Worm (Caenorhabditis elegans) whole organism, L2 larva: ENCODE data around the gene fbxa-81.

Source experiments
- C34F6.9 ChIP-seq: fragments of 150-350 bp; optimal IDR thresholded peaks from 2 replicates; lab custom pipeline; 2014; ENCODE audit warnings: missing biosample characterization, missing genetic modification characterization
- F13H6.1 ChIP-seq: sonication (generic microtip); optimal IDR thresholded peaks from 2 replicates; lab custom pipeline; 2016; ENCODE audit warnings: missing genetic modification characterization, missing compliant biosample characterization
- ZK546.5 ChIP-seq: sonication (generic microtip); optimal IDR thresholded peaks from 2 replicates; lab custom pipeline; 2017; ENCODE audit warnings: missing biosample characterization, missing genetic modification characterization
- ama-1 ChIP-seq: fragments of 150-350 bp; optimal IDR thresholded peaks from 2 replicates; lab custom pipeline; 2018; ENCODE audit warnings: inconsistent platforms
- blmp-1 ChIP-seq: sonication (generic microtip); optimal IDR thresholded peaks from 2 replicates; lab custom pipeline; 2017; ENCODE audit warnings: missing genetic modification characterization, mild to moderate bottlenecking, missing compliant biosample characterization, antibody characterized with exemption, moderate library complexity; ENCODE audit not compliant: insufficient read depth
- ceh-16 ChIP-seq: fragments of 150-350 bp; optimal IDR thresholded peaks from 2 replicates; lab custom pipeline; 2014; ENCODE audit warnings: missing biosample characterization, missing genetic modification characterization
- ceh-82 ChIP-seq: fragments of 150-350 bp; optimal IDR thresholded peaks from 2 replicates; lab custom pipeline; 2014; ENCODE audit warnings: missing biosample characterization, missing genetic modification characterization
- dmd-4 ChIP-seq: sonication (generic microtip); optimal IDR thresholded peaks from 2 replicates; lab custom pipeline; 2017; ENCODE audit warnings: missing biosample characterization, missing genetic modification characterization
- egl-27 ChIP-seq: sonication (generic microtip); optimal IDR thresholded peaks from 3 replicates; lab custom pipeline; 2017; ENCODE audit warnings: missing biosample characterization, missing genetic modification reagents, missing genetic modification characterization
- elt-1 ChIP-seq: fragments of 150-350 bp; optimal IDR thresholded peaks from 2 replicates; lab custom pipeline; 2014; ENCODE audit warnings: missing biosample characterization, missing genetic modification characterization
- gmeb-1 ChIP-seq: fragments of 150-350 bp; optimal IDR thresholded peaks from 2 replicates; lab custom pipeline; 2014; ENCODE audit warnings: missing biosample characterization, missing genetic modification characterization
- lin-11 ChIP-seq: fragments of 150-350 bp; sonication (generic microtip); optimal IDR thresholded peaks from 2 replicates; lab custom pipeline; 2014; ENCODE audit warnings: missing biosample characterization, missing genetic modification characterization, inconsistent platforms, mixed read lengths
- mab-5 ChIP-seq: fragments of 150-350 bp; optimal IDR thresholded peaks from 2 replicates; lab custom pipeline; 2014; ENCODE audit warnings: missing biosample characterization, missing genetic modification characterization
- mbf-1 ChIP-seq: sonication (generic microtip); optimal IDR thresholded peaks from 2 replicates; lab custom pipeline; 2017; ENCODE audit warnings: missing biosample characterization, missing genetic modification characterization
- nhr-10 ChIP-seq: sonication (generic microtip); optimal IDR thresholded peaks from 2 replicates; lab custom pipeline; 2017; ENCODE audit warnings: missing biosample characterization, missing genetic modification characterization
- nhr-11 ChIP-seq: fragments of 150-350 bp; optimal IDR thresholded peaks from 2 replicates; lab custom pipeline; 2014; ENCODE audit warnings: missing biosample characterization, missing genetic modification characterization
- nhr-12 ChIP-seq: fragments of 150-350 bp; optimal IDR thresholded peaks from 2 replicates; lab custom pipeline; 2014; ENCODE audit warnings: missing biosample characterization, missing genetic modification characterization
- nhr-129 ChIP-seq: fragments of 150-350 bp; optimal IDR thresholded peaks from 2 replicates; lab custom pipeline; 2014; ENCODE audit warnings: missing biosample characterization, missing genetic modification characterization
- nhr-21 ChIP-seq: fragments of 150-350 bp; optimal IDR thresholded peaks from 2 replicates; lab custom pipeline; 2014; ENCODE audit warnings: missing biosample characterization, missing genetic modification characterization
- nhr-23 ChIP-seq: fragments of 150-350 bp; optimal IDR thresholded peaks from 2 replicates; lab custom pipeline; 2014; ENCODE audit warnings: missing biosample characterization, missing genetic modification reagents, missing genetic modification characterization
- nhr-237 ChIP-seq: fragments of 150-350 bp; optimal IDR thresholded peaks from 2 replicates; lab custom pipeline; 2014; ENCODE audit warnings: missing biosample characterization, missing genetic modification characterization
- nhr-25 ChIP-seq: fragments of 150-350 bp; sonication (generic microtip); optimal IDR thresholded peaks from 3 replicates; lab custom pipeline; 2014; ENCODE audit warnings: missing biosample characterization, missing genetic modification characterization
- nhr-6 ChIP-seq: fragments of 150-350 bp; optimal IDR thresholded peaks from 2 replicates; lab custom pipeline; 2014; ENCODE audit warnings: missing biosample characterization, missing genetic modification characterization
- nhr-77 ChIP-seq: fragments of 150-350 bp; optimal IDR thresholded peaks from 2 replicates; lab custom pipeline; 2014; ENCODE audit warnings: missing biosample characterization, missing genetic modification characterization
- sem-4 ChIP-seq: fragments of 150-350 bp; optimal IDR thresholded peaks from 2 replicates; lab custom pipeline; 2014; ENCODE audit warnings: missing biosample characterization, missing genetic modification reagents, missing genetic modification characterization
- skn-1 ChIP-seq: sonication (generic microtip); optimal IDR thresholded peaks from 2 replicates; lab custom pipeline; 2017; ENCODE audit warnings: missing biosample characterization, missing genetic modification characterization
- sma-3 ChIP-seq: sonication (generic microtip); optimal IDR thresholded peaks from 2 replicates; lab custom pipeline; 2016; ENCODE audit warnings: missing genetic modification reagents, missing genetic modification characterization, missing compliant biosample characterization
- sma-9 ChIP-seq, 2 experiments: fragments of 150-350 bp in 1 of 2; sonication (generic microtip) in 1 of 2; optimal IDR thresholded peaks; 2 replicates each; lab custom pipeline; 2014 to 2016; ENCODE audit warnings: missing genetic modification characterization in 2 of 2, mild to moderate bottlenecking in 1 of 2, missing biosample characterization in 1 of 2, missing compliant biosample characterization in 1 of 2, missing genetic modification reagents in 1 of 2, moderate library complexity in 1 of 2
- snpc-4 ChIP-seq: fragments of 150-350 bp; optimal IDR thresholded peaks from 2 replicates; lab custom pipeline; 2014; ENCODE audit warnings: missing biosample characterization, missing genetic modification characterization
- unc-55 ChIP-seq: fragments of 150-350 bp; sonication (generic microtip); optimal IDR thresholded peaks from 3 replicates; lab custom pipeline; 2014; ENCODE audit warnings: missing biosample characterization, missing genetic modification reagents, missing genetic modification characterization
- ztf-1 ChIP-seq: fragments of 200-800 bp; sonication (Bioruptor generic); conservative IDR thresholded peaks from 2 replicates; pipeline ENCODE4 v1.3.6; 2022; ENCODE audit warnings: missing genetic modification characterization, missing compliant biosample characterization
- ztf-11 ChIP-seq: sonication (generic microtip); optimal IDR thresholded peaks from 2 replicates; lab custom pipeline; 2017; ENCODE audit warnings: missing biosample characterization, missing genetic modification characterization
- ztf-4 ChIP-seq: fragments of 150-350 bp; optimal IDR thresholded peaks from 2 replicates; lab custom pipeline; 2014; ENCODE audit warnings: missing biosample characterization, missing genetic modification characterization

fbxa-81 gene

ce11 chrX:14571277-14571676 is 29.4 kb upstream of the fbxa-81 start:
- TF ChIP-seq skn-1 (tag; lab: Kevin White, UChicago) (no peak), unc-55 (GFP tag; lab: Kevin White, UChicago) (no peak), egl-27 (tag; lab: Kevin White, UChicago) (no peak), nhr-10 (tag; lab: Kevin White, UChicago) (no peak), mab-5 (no peak), nhr-21 (tag; lab: Kevin White, UChicago) (no peak), nhr-12 (tag; lab: Kevin White, UChicago) (no peak), sma-3 (no peak), ztf-11 (tag; lab: Kevin White, UChicago) (no peak), ztf-4 (tag; lab: Kevin White, UChicago) (no peak), nhr-25 (tag; lab: Kevin White, UChicago) (no peak), gmeb-1 (tag; lab: Kevin White, UChicago) (no peak), blmp-1 (no peak), C34F6.9 (tag; lab: Kevin White, UChicago) (no peak), dmd-4 (tag; lab: Kevin White, UChicago) (no peak), ZK546.5 (no peak), ceh-16 (tag; lab: Kevin White, UChicago) (no peak), elt-1 (tag; lab: Kevin White, UChicago) (no peak), sma-9 (GFP tag; optimal IDR thresholded peaks at IDR 0.05; lab: Kevin White, UChicago) (no peak), sma-9 (tag; optimal IDR thresholded peaks at IDR 0.05; lab: Kevin White, UChicago) (no peak)

DNA sequence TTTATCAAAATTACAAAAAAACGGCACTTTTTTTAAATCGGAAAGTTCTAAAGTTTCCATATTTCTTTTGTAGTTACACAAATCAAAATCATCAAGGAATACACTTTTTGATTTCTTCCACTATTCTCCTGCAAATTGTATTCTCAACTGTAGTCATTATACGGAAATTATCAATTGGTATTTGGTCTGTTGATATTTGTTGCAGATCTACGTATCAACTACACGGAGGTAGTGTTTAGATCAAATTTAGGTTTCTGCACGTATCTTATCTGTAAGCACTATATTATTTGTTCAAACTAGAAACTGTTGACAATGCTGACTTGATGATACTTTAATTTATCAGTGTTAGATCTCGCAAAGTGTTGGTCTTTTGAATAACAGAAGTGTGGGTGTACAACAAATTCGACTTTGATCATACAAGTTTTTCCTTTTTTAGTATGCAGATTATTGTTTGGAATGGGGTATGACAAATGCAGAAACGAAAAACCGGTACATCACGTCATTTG is 26.4 kb upstream of the fbxa-81 start:
- TF ChIP-seq mbf-1 (tag; lab: Kevin White, UChicago) (no peak), lin-11 (tag; lab: Kevin White, UChicago) (no peak), ztf-1 (no peak), nhr-237 (tag; lab: Kevin White, UChicago) (no peak), unc-55 (GFP tag; lab: Kevin White, UChicago) (no peak), nhr-25 (tag; lab: Kevin White, UChicago) (no peak), nhr-12 (tag; lab: Kevin White, UChicago) (no peak), ama-1 (lab: Kevin White, UChicago) (no peak), mab-5 (no peak), blmp-1 (no peak), nhr-6 (tag; lab: Kevin White, UChicago) (no peak), ceh-16 (tag; lab: Kevin White, UChicago) (no peak)

- no peak for TF ChIP-seq skn-1 (tag; lab: Kevin White, UChicago)
- peak; percentile 71 for TF ChIP-seq sma-9 (GFP tag; optimal IDR thresholded peaks at IDR 0.05; lab: Kevin White, UChicago)
- TF ChIP-seq sma-9 (tag; optimal IDR thresholded peaks at IDR 0.05; lab: Kevin White, UChicago): no peak
- TF ChIP-seq snpc-4 (tag; lab: Kevin White, UChicago): no peak
- peak; percentile 24 for TF ChIP-seq F13H6.1 (tag; lab: Kevin White, UChicago)
- TF ChIP-seq nhr-6 (tag; lab: Kevin White, UChicago): peak; percentile 8
- peak; percentile 5 for TF ChIP-seq nhr-129 (tag; lab: Kevin White, UChicago)
- peak; percentile 35 for TF ChIP-seq sem-4 (tag; lab: Kevin White, UChicago)
- no peak for TF ChIP-seq C34F6.9 (tag; lab: Kevin White, UChicago)
- TF ChIP-seq nhr-77: no peak
- TF ChIP-seq nhr-23 (tag; lab: Kevin White, UChicago): no peak
- TF ChIP-seq nhr-11: no peak
Observed at ce11 chrX:14566047-14566446, 24.2 kb upstream of the fbxa-81 start.

DNA sequence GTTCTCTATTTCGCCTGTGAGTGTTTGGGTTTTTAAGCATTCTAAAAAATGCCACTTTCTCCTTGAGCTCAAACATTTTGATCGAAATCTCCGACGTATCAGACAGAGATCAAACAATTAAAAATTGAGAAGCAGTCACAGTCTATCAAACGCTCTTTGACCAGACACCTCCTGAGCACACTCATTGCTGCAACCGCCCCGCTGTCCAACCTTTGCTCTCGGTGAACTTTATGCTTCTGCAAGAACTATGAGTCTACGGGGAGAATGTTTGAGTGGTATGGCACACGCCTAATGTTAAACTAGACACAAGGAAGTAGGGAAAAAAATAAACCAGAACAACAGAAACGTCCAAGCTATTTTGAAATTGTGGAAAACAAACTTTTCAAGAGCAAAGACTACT is 23.4 kb upstream of the fbxa-81 start:
- TF ChIP-seq sma-9 (GFP tag; optimal IDR thresholded peaks at IDR 0.05; lab: Kevin White, UChicago): peak; percentile 32
- no peak for TF ChIP-seq sma-9 (tag; optimal IDR thresholded peaks at IDR 0.05; lab: Kevin White, UChicago)
- no peak for TF ChIP-seq nhr-25 (tag; lab: Kevin White, UChicago)
- TF ChIP-seq, all 48 proteins: peak for 1

DNA sequence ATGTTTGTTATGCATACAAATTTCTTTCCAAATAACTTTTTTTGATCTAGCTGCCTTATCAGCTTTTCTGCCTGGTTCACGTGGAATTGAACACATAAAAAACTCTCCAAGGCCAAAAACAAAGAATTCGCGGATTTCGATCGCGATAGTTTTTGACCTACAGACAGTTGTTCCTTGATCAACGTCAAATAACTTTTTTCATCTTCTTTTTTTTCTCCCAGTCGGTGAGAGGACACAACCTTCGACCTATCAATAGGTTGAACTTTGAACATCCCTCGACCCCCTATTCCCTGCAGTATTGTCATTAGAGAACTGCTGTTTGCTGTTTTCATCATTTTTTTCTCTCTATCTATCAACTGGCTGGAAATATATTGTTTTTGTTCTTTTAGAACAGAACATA is 21.9 kb upstream of the fbxa-81 start:
- peak; percentile 54 for TF ChIP-seq sma-9 (GFP tag; optimal IDR thresholded peaks at IDR 0.05; lab: Kevin White, UChicago)
- no peak for TF ChIP-seq sma-9 (tag; optimal IDR thresholded peaks at IDR 0.05; lab: Kevin White, UChicago)
- no peak for TF ChIP-seq ceh-82 (tag; lab: Kevin White, UChicago)
